Fruit fly (Drosophila melanogaster): ENCODE data around the gene Nin.

The Nin gene

dm6 chr2L:5304367-5304766 is 26.0 kb upstream of the Nin start:
- TF ChIP-seq h (optimal IDR thresholded peaks at IDR 0.05) (no peak), Sin3A (optimal IDR thresholded peaks at IDR 0.05) (no peak), psq (optimal IDR thresholded peaks at IDR 0.05) (no peak)

- TF ChIP-seq Myc (optimal IDR thresholded peaks at IDR 0.05) (no peak), h (optimal IDR thresholded peaks at IDR 0.05) (no peak), insv (optimal IDR thresholded peaks at IDR 0.05) (no peak), psq (optimal IDR thresholded peaks at IDR 0.05) (no peak), ttk (optimal IDR thresholded peaks at IDR 0.05) (no peak)
Measured at dm6 chr2L:5303044-5303904, 24.9 kb upstream of the Nin start.

- TF ChIP-seq Sin3A (optimal IDR thresholded peaks at IDR 0.05) (no peak), psq (optimal IDR thresholded peaks at IDR 0.05) (no peak), Myc (optimal IDR thresholded peaks at IDR 0.05) (no peak)
Measured at dm6 chr2L:5302692-5303043, 24.3 kb upstream of the Nin start.

- TF ChIP-seq Sin3A (optimal IDR thresholded peaks at IDR 0.05) = no peak
- no peak for TF ChIP-seq psq (optimal IDR thresholded peaks at IDR 0.05)
- TF ChIP-seq ttk (optimal IDR thresholded peaks at IDR 0.05) = no peak
- no peak for TF ChIP-seq insv (optimal IDR thresholded peaks at IDR 0.05)
- no peak for TF ChIP-seq h (optimal IDR thresholded peaks at IDR 0.05)
- TF ChIP-seq Myc (optimal IDR thresholded peaks at IDR 0.05) = no peak
Measured at dm6 chr2L:5302284-5302683, 23.9 kb upstream of the Nin start.

- TF ChIP-seq ttk (optimal IDR thresholded peaks at IDR 0.05) (no peak), h (optimal IDR thresholded peaks at IDR 0.05) (no peak), Myc (optimal IDR thresholded peaks at IDR 0.05) (no peak)
Measured at dm6 chr2L:5300785-5301616, 22.7 kb upstream of the Nin start.

dm6 chr2L:5300237-5300668 is 21.9 kb upstream of the Nin start:
- TF ChIP-seq ttk (optimal IDR thresholded peaks at IDR 0.05) = no peak
- TF ChIP-seq insv (optimal IDR thresholded peaks at IDR 0.05) = no peak
- no peak for TF ChIP-seq Myc (optimal IDR thresholded peaks at IDR 0.05)
- no peak for TF ChIP-seq Sin3A (optimal IDR thresholded peaks at IDR 0.05)
- TF ChIP-seq h (optimal IDR thresholded peaks at IDR 0.05) = no peak
- TF ChIP-seq psq (optimal IDR thresholded peaks at IDR 0.05) = no peak

- TF ChIP-seq ttk (optimal IDR thresholded peaks at IDR 0.05) (no peak), Myc (optimal IDR thresholded peaks at IDR 0.05) (no peak), h (optimal IDR thresholded peaks at IDR 0.05) (no peak), insv (optimal IDR thresholded peaks at IDR 0.05) (no peak), psq (optimal IDR thresholded peaks at IDR 0.05) (no peak), Sin3A (optimal IDR thresholded peaks at IDR 0.05) (no peak)
Measured at dm6 chr2L:5299628-5299986, 21.3 kb upstream of the Nin start.

- TF ChIP-seq Sin3A (optimal IDR thresholded peaks at IDR 0.05) = no peak
- TF ChIP-seq psq (optimal IDR thresholded peaks at IDR 0.05) = no peak
- no peak for TF ChIP-seq Myc (optimal IDR thresholded peaks at IDR 0.05)
Measured at dm6 chr2L:5298978-5299627, 20.8 kb upstream of the Nin start.

- TF ChIP-seq h (optimal IDR thresholded peaks at IDR 0.05) (no peak), Myc (optimal IDR thresholded peaks at IDR 0.05) (no peak), ttk (optimal IDR thresholded peaks at IDR 0.05) (no peak), insv (optimal IDR thresholded peaks at IDR 0.05) (no peak), Sin3A (optimal IDR thresholded peaks at IDR 0.05) (no peak), psq (optimal IDR thresholded peaks at IDR 0.05) (no peak)
Measured at dm6 chr2L:5297961-5298311, 19.6 kb upstream of the Nin start.

dm6 chr2L:5297289-5297960 is 19.1 kb upstream of the Nin start:
- TF ChIP-seq ttk (optimal IDR thresholded peaks at IDR 0.05) = no peak
- no peak for TF ChIP-seq psq (optimal IDR thresholded peaks at IDR 0.05)

dm6 chr2L:5296672-5297288 is 18.4 kb upstream of the Nin start:
- TF ChIP-seq insv (optimal IDR thresholded peaks at IDR 0.05) (no peak), psq (optimal IDR thresholded peaks at IDR 0.05) (no peak), Sin3A (optimal IDR thresholded peaks at IDR 0.05) (no peak), ttk (optimal IDR thresholded peaks at IDR 0.05) (no peak), h (optimal IDR thresholded peaks at IDR 0.05) (no peak), Myc (optimal IDR thresholded peaks at IDR 0.05) (no peak)

dm6 chr2L:5295245-5295572 is 16.9 kb upstream of the Nin start:
- no peak for TF ChIP-seq h (optimal IDR thresholded peaks at IDR 0.05)
- no peak for TF ChIP-seq Sin3A (optimal IDR thresholded peaks at IDR 0.05)
- no peak for TF ChIP-seq psq (optimal IDR thresholded peaks at IDR 0.05)
- no peak for TF ChIP-seq Myc (optimal IDR thresholded peaks at IDR 0.05)
- no peak for TF ChIP-seq insv (optimal IDR thresholded peaks at IDR 0.05)
- no peak for TF ChIP-seq ttk (optimal IDR thresholded peaks at IDR 0.05)
